Fruit fly (Drosophila melanogaster) whole organism, adult: Measurements from ENCODE around the gene CG8360.

Experiments
- CG11617 ChIP-seq: fragments of 200-800 bp; sonication (Bioruptor generic); optimal IDR thresholded peaks from 2 replicates; lab custom pipeline; 2017; ENCODE audit warnings: mild to moderate bottlenecking, missing biosample characterization, missing genetic modification reagents, missing genetic modification characterization
- CG12768 ChIP-seq: fragments of 200-800 bp; sonication (Bioruptor generic); optimal IDR thresholded peaks from 2 replicates; lab custom pipeline; 2017; ENCODE audit warnings: missing biosample characterization, missing genetic modification characterization, mild to moderate bottlenecking, moderate library complexity, missing genetic modification reagents
- CG14711 ChIP-seq: fragments of 200-800 bp; sonication (Bioruptor generic); optimal IDR thresholded peaks from 2 replicates; lab custom pipeline; 2018; ENCODE audit warnings: missing biosample characterization, mild to moderate bottlenecking, missing genetic modification characterization, moderate library complexity
- CG33017 ChIP-seq: fragments of 200-800 bp; sonication (Bioruptor generic); optimal IDR thresholded peaks from 2 replicates; lab custom pipeline; 2018; ENCODE audit warnings: missing biosample characterization, mild to moderate bottlenecking, missing genetic modification characterization, moderate library complexity
- CG5204 ChIP-seq: fragments of 200-800 bp; sonication (Bioruptor generic); optimal IDR thresholded peaks from 2 replicates; lab custom pipeline; 2016; ENCODE audit warnings: missing biosample characterization, missing genetic modification characterization
- CG7045 ChIP-seq: fragments of 200-800 bp; sonication (Bioruptor generic); optimal IDR thresholded peaks from 2 replicates; lab custom pipeline; 2017; ENCODE audit warnings: missing biosample characterization, mild to moderate bottlenecking, missing genetic modification characterization
- CG7101 ChIP-seq: fragments of 200-800 bp; sonication (Bioruptor generic); optimal IDR thresholded peaks from 2 replicates; lab custom pipeline; 2018; ENCODE audit warnings: missing biosample characterization, mild to moderate bottlenecking, missing genetic modification characterization, moderate library complexity
- Clk ChIP-seq: fragments of 200-800 bp; sonication (Bioruptor generic); optimal IDR thresholded peaks from 2 replicates; lab custom pipeline; 2017; ENCODE audit warnings: missing biosample characterization, missing genetic modification characterization
- Crg-1 ChIP-seq: fragments of 200-800 bp; sonication (Bioruptor generic); optimal IDR thresholded peaks from 2 replicates; lab custom pipeline; 2016; ENCODE audit warnings: missing biosample characterization, missing genetic modification characterization
- Hr96 ChIP-seq: fragments of 200-800 bp; sonication (Bioruptor generic); optimal IDR thresholded peaks from 2 replicates; lab custom pipeline; 2016; ENCODE audit warnings: missing biosample characterization, missing genetic modification characterization
- bab1 ChIP-seq: fragments of 200-800 bp; sonication (Bioruptor generic); optimal IDR thresholded peaks from 3 replicates; lab custom pipeline; 2019; ENCODE audit warnings: missing biosample characterization, mild to moderate bottlenecking, missing genetic modification characterization, moderate library complexity
- cic ChIP-seq: fragments of 200-800 bp; sonication (Bioruptor generic); optimal IDR thresholded peaks from 2 replicates; lab custom pipeline; 2017; ENCODE audit warnings: missing biosample characterization, mild to moderate bottlenecking, missing genetic modification characterization, moderate library complexity
- kay ChIP-seq: fragments of 200-800 bp; sonication (Bioruptor generic); peaks from one replicate; lab custom pipeline; 2016; ENCODE audit warnings: missing biosample characterization, missing genetic modification characterization, borderline replicate concordance
- toe ChIP-seq: fragments of 200-800 bp; sonication (Bioruptor generic); optimal IDR thresholded peaks from 2 replicates; lab custom pipeline; 2016; ENCODE audit warnings: missing biosample characterization, missing genetic modification characterization

dm6 chr2L:8210468-8210867 is 2.3 kb upstream of the CG8360 start:
- no peak for TF ChIP-seq Clk (GFP tag; lab: Kevin White, UChicago)
- TF ChIP-seq bab1: no peak
- no peak for TF ChIP-seq kay (GFP tag; lab: Kevin White, UChicago)
- no peak for TF ChIP-seq Hr96 (GFP tag; lab: Kevin White, UChicago)
- no peak for TF ChIP-seq CG7045
- no peak for TF ChIP-seq CG14711 (tag; lab: Kevin White, UChicago)
- no peak for TF ChIP-seq CG5204 (GFP tag; lab: Kevin White, UChicago)
- no peak for TF ChIP-seq cic (GFP tag; lab: Kevin White, UChicago)
- TF ChIP-seq Crg-1 (GFP tag; lab: Kevin White, UChicago): no peak
- TF ChIP-seq CG11617 (GFP tag; lab: Kevin White, UChicago): no peak
- no peak for TF ChIP-seq CG7101
- TF ChIP-seq toe (GFP tag; lab: Kevin White, UChicago): no peak
- TF ChIP-seq CG12768 (GFP tag; lab: Kevin White, UChicago): no peak
- no peak for TF ChIP-seq CG33017 (tag; lab: Kevin White, UChicago)
